4 worm cellular contexts compared by ENCODE assay signal in genomic region chrIII:7114952-7115488, ce11.
TF ChIP-seq lines count a peak whose summit lies in the region.

Gene nhr-10, minus strand, starts transcription at chrIII:7115438.

TF ChIP-seq in whole organism, L1 larva, 84 proteins besides CTCF, POLR2A, EP300 and RAD21 (continues in another document):
- TF ChIP-seq nhr-20 (tag; optimal IDR thresholded peaks at IDR 0.05; lab: Kevin White, UChicago) (peak; percentile 0), ceh-8 (GFP tag; optimal IDR thresholded peaks at IDR 0.05; lab: Kevin White, UChicago) (no peak), alr-1 (tag; optimal IDR thresholded peaks at IDR 0.05; lab: Kevin White, UChicago; ENCODE audit: borderline replicate concordance) (no peak), nhr-11 (tag; optimal IDR thresholded peaks at IDR 0.05; lab: Kevin White, UChicago) (peak; percentile 48), lin-14 (GFP tag; optimal IDR thresholded peaks at IDR 0.05; lab: Kevin White, UChicago) (peak; percentile 40), xbp-1 (tag; optimal IDR thresholded peaks at IDR 0.05; lab: Kevin White, UChicago) (no peak), swsn-7 (tag; optimal IDR thresholded peaks at IDR 0.05; lab: Kevin White, UChicago) (peak; percentile 41), lin-15B (tag; optimal IDR thresholded peaks at IDR 0.05; lab: Kevin White, UChicago) (no peak), tlp-1 (tag; optimal IDR thresholded peaks at IDR 0.05; lab: Kevin White, UChicago) (no peak), mdl-1 (tag; optimal IDR thresholded peaks at IDR 0.05; lab: Kevin White, UChicago) (no peak), sptf-1 (tag; optimal IDR thresholded peaks at IDR 0.05; lab: Kevin White, UChicago) (no peak), elt-2 (tag; optimal IDR thresholded peaks at IDR 0.05; lab: Kevin White, UChicago) (no peak), nhr-90 (tag; optimal IDR thresholded peaks at IDR 0.05; lab: Kevin White, UChicago; ENCODE audit: poor library complexity) (no peak), egl-27 (tag; optimal IDR thresholded peaks at IDR 0.05; lab: Kevin White, UChicago) (no peak), fkh-8 (tag; optimal IDR thresholded peaks at IDR 0.05; lab: Kevin White, UChicago) (peak; percentile 71), fkh-4 (tag; optimal IDR thresholded peaks at IDR 0.05; lab: Kevin White, UChicago; ENCODE audit: borderline replicate concordance) (no peak), nhr-71 (tag; optimal IDR thresholded peaks at IDR 0.05; lab: Kevin White, UChicago) (peak; percentile 74), Y116A8C.19 (tag; optimal IDR thresholded peaks at IDR 0.05; lab: Kevin White, UChicago; ENCODE audit: borderline replicate concordance) (no peak), irx-1 (tag; optimal IDR thresholded peaks at IDR 0.05; lab: Kevin White, UChicago) (no peak), snpc-4 (tag; optimal IDR thresholded peaks at IDR 0.05; lab: Kevin White, UChicago) (no peak), unc-130 (tag; optimal IDR thresholded peaks at IDR 0.05; lab: Kevin White, UChicago) (no peak), nhr-84 (tag; optimal IDR thresholded peaks at IDR 0.05; lab: Kevin White, UChicago) (no peak), C16A3.4 (tag; optimal IDR thresholded peaks at IDR 0.05; lab: Kevin White, UChicago) (no peak)

TF ChIP-seq in whole organism, L2 larva, 48 proteins besides CTCF, POLR2A, EP300 and RAD21:
- TF ChIP-seq nhr-21 (tag; optimal IDR thresholded peaks at IDR 0.05; lab: Kevin White, UChicago) (peak; percentile 81), lsy-2 (tag; optimal IDR thresholded peaks at IDR 0.05; lab: Kevin White, UChicago) (peak in 1 of 2 experiments; percentile 40), sma-3 (GFP tag; optimal IDR thresholded peaks at IDR 0.05; lab: Kevin White, UChicago) (no peak), dmd-4 (tag; optimal IDR thresholded peaks at IDR 0.05; lab: Kevin White, UChicago) (peak; percentile 61), unc-39 (tag; optimal IDR thresholded peaks at IDR 0.05; lab: Kevin White, UChicago) (no peak), peb-1 (tag; optimal IDR thresholded peaks at IDR 0.05; lab: Kevin White, UChicago) (no peak), elt-1 (tag; optimal IDR thresholded peaks at IDR 0.05; lab: Kevin White, UChicago) (no peak), crh-2 (tag; optimal IDR thresholded peaks at IDR 0.05; lab: Kevin White, UChicago) (peak; percentile 11), ztf-1 (GFP tag; conservative IDR thresholded peaks at IDR 0.05; lab: Robert Waterston, UW) (no peak), mbf-1 (tag; optimal IDR thresholded peaks at IDR 0.05; lab: Kevin White, UChicago) (no peak), sma-9 (GFP tag; optimal IDR thresholded peaks at IDR 0.05; lab: Kevin White, UChicago) (peak; percentile 37), sma-9 (tag; optimal IDR thresholded peaks at IDR 0.05; lab: Kevin White, UChicago) (no peak), mdl-1 (tag; optimal IDR thresholded peaks at IDR 0.05; lab: Kevin White, UChicago) (no peak), sem-4 (tag; optimal IDR thresholded peaks at IDR 0.05; lab: Kevin White, UChicago) (no peak), zag-1 (tag; optimal IDR thresholded peaks at IDR 0.05; lab: Kevin White, UChicago) (no peak), ztf-4 (tag; optimal IDR thresholded peaks at IDR 0.05; lab: Kevin White, UChicago) (peak; percentile 13), ZK546.5 (tag; optimal IDR thresholded peaks at IDR 0.05; lab: Kevin White, UChicago) (no peak)

TF ChIP-seq in whole organism, L3 larva, 47 proteins besides CTCF, POLR2A, EP300 and RAD21:
- no peak for TF ChIP-seq lsy-12 (tag; optimal IDR thresholded peaks at IDR 0.05; lab: Kevin White, UChicago)
- no peak for TF ChIP-seq ama-1 (optimal IDR thresholded peaks at IDR 0.05; lab: Kevin White, UChicago)
- no peak for TF ChIP-seq elt-1 (tag; optimal IDR thresholded peaks at IDR 0.05; lab: Kevin White, UChicago)
- TF ChIP-seq nhr-11 (tag; optimal IDR thresholded peaks at IDR 0.05; lab: Kevin White, UChicago) = peak; percentile 77
- no peak for TF ChIP-seq fos-1 (tag; optimal IDR thresholded peaks at IDR 0.05; lab: Kevin White, UChicago)

TF ChIP-seq in whole organism, L4 larva, 104 proteins besides CTCF, POLR2A, EP300 and RAD21:
- TF ChIP-seq dve-1 (tag; optimal IDR thresholded peaks at IDR 0.05; lab: Kevin White, UChicago; ENCODE audit: insufficient read depth) (no peak), mxl-2 (GFP tag; conservative IDR thresholded peaks at IDR 0.05; lab: Robert Waterston, UW) (no peak), daf-16 (GFP tag; optimal IDR thresholded peaks at IDR 0.05; lab: Kevin White, UChicago) (no peak), daf-16 (tag; optimal IDR thresholded peaks at IDR 0.05; lab: Kevin White, UChicago) (no peak), egl-43 (GFP tag; IDR thresholded peaks at IDR 0.05; lab: Robert Waterston, UW) (0 out of 2 replicates have a peak, but pooled peaks have one; percentile 45), nhr-42 (GFP tag; IDR thresholded peaks at IDR 0.05; lab: Robert Waterston, UW) (no peak), zfp-3 (GFP tag; conservative IDR thresholded peaks at IDR 0.05; lab: Robert Waterston, UW) (no peak), ces-1 (GFP tag; optimal IDR thresholded peaks at IDR 0.05; lab: Kevin White, UChicago) (peak; percentile 7), nhr-111 (GFP tag; optimal IDR thresholded peaks at IDR 0.05; lab: Kevin White, UChicago) (no peak), mep-1 (tag; optimal IDR thresholded peaks at IDR 0.05; lab: Kevin White, UChicago) (no peak), hlh-11 (tag; optimal IDR thresholded peaks at IDR 0.05; lab: Kevin White, UChicago) (no peak), php-3 (GFP tag; IDR thresholded peaks at IDR 0.05; lab: Robert Waterston, UW) (no peak), tra-1 (GFP tag; IDR thresholded peaks at IDR 0.05; lab: Robert Waterston, UW) (no peak), fos-1 (tag; optimal IDR thresholded peaks at IDR 0.05; lab: Kevin White, UChicago) (no peak), arid-1 (GFP tag; conservative IDR thresholded peaks at IDR 0.05; lab: Robert Waterston, UW) (no peak), nhr-10 (tag; optimal IDR thresholded peaks at IDR 0.05; lab: Kevin White, UChicago) (no peak), lsy-2 (tag; optimal IDR thresholded peaks at IDR 0.05; lab: Kevin White, UChicago) (peak in 1 of 2 experiments; percentile 44), T20F7.1 (GFP tag; optimal IDR thresholded peaks at IDR 0.05; lab: Kevin White, UChicago) (no peak), nhr-11 (tag; optimal IDR thresholded peaks at IDR 0.05; lab: Kevin White, UChicago) (peak; percentile 34), hif-1 (tag; optimal IDR thresholded peaks at IDR 0.05; lab: Kevin White, UChicago) (no peak), daf-8 (GFP tag; IDR thresholded peaks at IDR 0.05; lab: Robert Waterston, UW) (no peak), snpc-1.2 (GFP tag; IDR thresholded peaks at IDR 0.05; lab: Robert Waterston, UW) (no peak)

Comparison
In these comparisons a context has a peak if more than half of its experiments do, and no peak if none do; other contexts are left out.
1. Of the 29 proteins assayed by ChIP-seq in both whole organism, L4 larva and whole organism, L1 larva: peak only in whole organism, L4 larva: ces-1; only in whole organism, L1 larva: none; in both: nhr-11; in neither: 26; mixed calls (peak in some experiments, not most) for 1.